Worm (Caenorhabditis elegans) whole organism, early embryonic: ENCODE measurements around the gene srw-135.

Source experiments
- B0310.2 ChIP-seq: sonication (generic microtip); optimal IDR thresholded peaks from 2 replicates; lab custom pipeline; 2016; ENCODE audit warnings: mild to moderate bottlenecking, missing genetic modification characterization, missing compliant biosample characterization
- F13C5.2 ChIP-seq: sonication (generic microtip); optimal IDR thresholded peaks from 2 replicates; lab custom pipeline; 2017; ENCODE audit warnings: mild to moderate bottlenecking, missing genetic modification characterization, inconsistent platforms, missing compliant biosample characterization
- aly-1 ChIP-seq: sonication (generic microtip); optimal IDR thresholded peaks from 2 replicates; lab custom pipeline; 2016; ENCODE audit warnings: missing genetic modification characterization, missing compliant biosample characterization
- ama-1 ChIP-seq: fragments of 150-350 bp; optimal IDR thresholded peaks from 2 replicates; lab custom pipeline; 2014
- ceh-13 ChIP-seq: fragments of 200-800 bp; sonication (Bioruptor generic); optimal IDR thresholded peaks from 2 replicates; lab custom pipeline; 2018; ENCODE audit warnings: mild to moderate bottlenecking, missing genetic modification characterization, missing compliant biosample characterization
- ceh-36 ChIP-seq: sonication (generic microtip); optimal IDR thresholded peaks from 2 replicates; lab custom pipeline; 2016; ENCODE audit warnings: missing genetic modification characterization, inconsistent platforms, missing compliant biosample characterization
- ets-7 ChIP-seq: sonication (generic microtip); optimal IDR thresholded peaks from 2 replicates; lab custom pipeline; 2016; ENCODE audit warnings: missing genotype, missing genetic modification characterization, missing compliant biosample characterization
- flt-1 ChIP-seq: fragments of 200-800 bp; sonication (Bioruptor generic); IDR thresholded peaks from 2 replicates; pipeline ENCODE4 v1.3.6; 2022; ENCODE audit warnings: missing genetic modification characterization, missing compliant biosample characterization
- hmbx-1 ChIP-seq: sonication (generic microtip); optimal IDR thresholded peaks from 2 replicates; lab custom pipeline; 2016; ENCODE audit warnings: mild to moderate bottlenecking, missing genetic modification characterization, missing compliant biosample characterization
- hmg-4 ChIP-seq: fragments of 200-800 bp; sonication (Bioruptor generic); optimal IDR thresholded peaks from 2 replicates; lab custom pipeline; 2018; ENCODE audit warnings: mild to moderate bottlenecking, missing genetic modification characterization, missing compliant biosample characterization
- hnd-1 ChIP-seq: sonication (generic microtip); optimal IDR thresholded peaks from 2 replicates; lab custom pipeline; 2016; ENCODE audit warnings: missing genetic modification characterization, missing compliant biosample characterization
- pes-1 ChIP-seq: fragments of 200-800 bp; sonication (Bioruptor generic); IDR thresholded peaks from 2 replicates; pipeline ENCODE4 v1.3.6; 2022; ENCODE audit warnings: missing genetic modification reagents, missing genetic modification characterization, missing compliant biosample characterization
- scrt-1 ChIP-seq: fragments of 200-800 bp; sonication (Bioruptor generic); IDR thresholded peaks from 2 replicates; pipeline ENCODE4 v1.3.6; 2022; ENCODE audit warnings: missing genetic modification characterization, missing compliant biosample characterization
- sea-1 ChIP-seq: fragments of 200-800 bp; sonication (Bioruptor generic); conservative IDR thresholded peaks from 2 replicates; pipeline ENCODE4 v1.3.6; 2022; ENCODE audit warnings: missing genetic modification characterization, missing compliant biosample characterization
- tbx-11 ChIP-seq: fragments of 200-800 bp; sonication (Bioruptor generic); IDR thresholded peaks from 2 replicates; pipeline ENCODE4 v1.3.6; 2022; ENCODE audit warnings: missing genetic modification characterization, missing compliant biosample characterization
- tbx-37 ChIP-seq: fragments of 200-800 bp; sonication (Bioruptor generic); conservative IDR thresholded peaks from 2 replicates; pipeline ENCODE4 v1.3.6; 2022; ENCODE audit warnings: missing genetic modification reagents, missing genetic modification characterization, missing compliant biosample characterization
- tra-4 ChIP-seq: sonication (generic microtip); optimal IDR thresholded peaks from 2 replicates; lab custom pipeline; 2017; ENCODE audit warnings: missing genetic modification characterization, missing compliant biosample characterization

srw-135 gene

ce11 chrV:3034236-3034635, 22.9 kb upstream of the srw-135 start, which contains the start of gene srw-8:
TSS of gene srw-8 (minus strand) at chrV:3034336.
- TF ChIP-seq tbx-37 (GFP tag; lab: Robert Waterston, UW): no peak
- no peak for TF ChIP-seq tra-4 (tag; lab: Kevin White, UChicago)
- TF ChIP-seq ets-7 (tag; lab: Kevin White, UChicago): no peak
- no peak for TF ChIP-seq tbx-11 (GFP tag; lab: Robert Waterston, UW)
- TF ChIP-seq aly-1: no peak
- TF ChIP-seq sea-1 (GFP tag; lab: Robert Waterston, UW): no peak
- no peak for TF ChIP-seq ceh-13 (GFP tag; lab: Kevin White, UChicago)
- no peak for TF ChIP-seq flt-1 (GFP tag; lab: Robert Waterston, UW)
- no peak for TF ChIP-seq pes-1 (GFP tag; lab: Robert Waterston, UW)
- TF ChIP-seq ceh-36 (tag; lab: Kevin White, UChicago): no peak
- no peak for TF ChIP-seq hmbx-1 (tag; lab: Kevin White, UChicago)
- TF ChIP-seq hnd-1 (tag; lab: Kevin White, UChicago): no peak
- TF ChIP-seq ama-1: no peak
- TF ChIP-seq scrt-1 (GFP tag; lab: Robert Waterston, UW): no peak
- TF ChIP-seq B0310.2: no peak
- TF ChIP-seq hmg-4 (GFP tag; lab: Kevin White, UChicago): no peak

ce11 chrV:3032343-3032742, 21.0 kb upstream of the srw-135 start, which contains the start of gene irld-38:
TSS of gene irld-38 (minus strand) at chrV:3032443.
- TF ChIP-seq hnd-1 (tag; lab: Kevin White, UChicago): no peak
- TF ChIP-seq tbx-37 (GFP tag; lab: Robert Waterston, UW): no peak
- TF ChIP-seq ceh-13 (GFP tag; lab: Kevin White, UChicago): no peak
- no peak for TF ChIP-seq tbx-11 (GFP tag; lab: Robert Waterston, UW)
- TF ChIP-seq pes-1 (GFP tag; lab: Robert Waterston, UW): no peak
- no peak for TF ChIP-seq aly-1
- no peak for TF ChIP-seq scrt-1 (GFP tag; lab: Robert Waterston, UW)
- TF ChIP-seq ama-1: no peak
- no peak for TF ChIP-seq B0310.2
- TF ChIP-seq sea-1 (GFP tag; lab: Robert Waterston, UW): no peak
- no peak for TF ChIP-seq flt-1 (GFP tag; lab: Robert Waterston, UW)
- TF ChIP-seq hmbx-1 (tag; lab: Kevin White, UChicago): no peak
- TF ChIP-seq F13C5.2 (tag; lab: Kevin White, UChicago): no peak

- TF ChIP-seq tbx-11 (GFP tag; lab: Robert Waterston, UW): no peak
- TF ChIP-seq hnd-1 (tag; lab: Kevin White, UChicago): no peak
- TF ChIP-seq ama-1: no peak
- TF ChIP-seq B0310.2: no peak
- TF ChIP-seq aly-1: no peak
- TF ChIP-seq ets-7 (tag; lab: Kevin White, UChicago): no peak
- no peak for TF ChIP-seq pes-1 (GFP tag; lab: Robert Waterston, UW)
- no peak for TF ChIP-seq hmg-4 (GFP tag; lab: Kevin White, UChicago)
- TF ChIP-seq F13C5.2 (tag; lab: Kevin White, UChicago): no peak
- TF ChIP-seq ceh-36 (tag; lab: Kevin White, UChicago): no peak
- no peak for TF ChIP-seq hmbx-1 (tag; lab: Kevin White, UChicago)
- no peak for TF ChIP-seq flt-1 (GFP tag; lab: Robert Waterston, UW)
- no peak for TF ChIP-seq tbx-37 (GFP tag; lab: Robert Waterston, UW)
- TF ChIP-seq tra-4 (tag; lab: Kevin White, UChicago): no peak
- no peak for TF ChIP-seq scrt-1 (GFP tag; lab: Robert Waterston, UW)
- no peak for TF ChIP-seq sea-1 (GFP tag; lab: Robert Waterston, UW)
- TF ChIP-seq ceh-13 (GFP tag; lab: Kevin White, UChicago): no peak
Observed at ce11 chrV:3028205-3028604, 16.9 kb upstream of the srw-135 start, which contains the start of gene asp-7. TSS of gene asp-7 (plus strand) at chrV:3028285.

ce11 chrV:3024274-3024673, 13.0 kb upstream of the srw-135 start, which contains the start of gene asp-8:
TSS of gene asp-8 (plus strand) at chrV:3024549.
- no peak for TF ChIP-seq F13C5.2 (tag; lab: Kevin White, UChicago)
- TF ChIP-seq tbx-37 (GFP tag; lab: Robert Waterston, UW): no peak
- TF ChIP-seq ceh-13 (GFP tag; lab: Kevin White, UChicago): no peak
- TF ChIP-seq ama-1: no peak
- TF ChIP-seq hmg-4 (GFP tag; lab: Kevin White, UChicago): no peak
- no peak for TF ChIP-seq ets-7 (tag; lab: Kevin White, UChicago)
- TF ChIP-seq pes-1 (GFP tag; lab: Robert Waterston, UW): no peak
- TF ChIP-seq tbx-11 (GFP tag; lab: Robert Waterston, UW): no peak
- no peak for TF ChIP-seq ceh-36 (tag; lab: Kevin White, UChicago)
- no peak for TF ChIP-seq sea-1 (GFP tag; lab: Robert Waterston, UW)
- no peak for TF ChIP-seq aly-1
- no peak for TF ChIP-seq scrt-1 (GFP tag; lab: Robert Waterston, UW)

ce11 chrV:3021306-3021705, 10.0 kb upstream of the srw-135 start, which contains the start of gene irld-12:
TSS of gene irld-12 (minus strand) at chrV:3021406.
- TF ChIP-seq sea-1 (GFP tag; lab: Robert Waterston, UW) (no peak), tbx-37 (GFP tag; lab: Robert Waterston, UW) (no peak), ceh-13 (GFP tag; lab: Kevin White, UChicago) (no peak), flt-1 (GFP tag; lab: Robert Waterston, UW) (no peak), scrt-1 (GFP tag; lab: Robert Waterston, UW) (no peak), hmg-4 (GFP tag; lab: Kevin White, UChicago) (no peak), hnd-1 (tag; lab: Kevin White, UChicago) (no peak), hmbx-1 (tag; lab: Kevin White, UChicago) (no peak), tra-4 (tag; lab: Kevin White, UChicago) (no peak), aly-1 (no peak), pes-1 (GFP tag; lab: Robert Waterston, UW) (no peak), B0310.2 (no peak), ceh-36 (tag; lab: Kevin White, UChicago) (no peak), ama-1 (no peak), ets-7 (tag; lab: Kevin White, UChicago) (no peak), tbx-11 (GFP tag; lab: Robert Waterston, UW) (no peak), F13C5.2 (tag; lab: Kevin White, UChicago) (no peak)

- TF ChIP-seq tra-4 (tag; lab: Kevin White, UChicago) (no peak), ama-1 (no peak), aly-1 (no peak), ceh-13 (GFP tag; lab: Kevin White, UChicago) (no peak), ets-7 (tag; lab: Kevin White, UChicago) (no peak), B0310.2 (no peak), hmg-4 (GFP tag; lab: Kevin White, UChicago) (no peak), flt-1 (GFP tag; lab: Robert Waterston, UW) (no peak), tbx-11 (GFP tag; lab: Robert Waterston, UW) (no peak), pes-1 (GFP tag; lab: Robert Waterston, UW) (no peak), tbx-37 (GFP tag; lab: Robert Waterston, UW) (no peak), ceh-36 (tag; lab: Kevin White, UChicago) (no peak), hmbx-1 (tag; lab: Kevin White, UChicago) (no peak), hnd-1 (tag; lab: Kevin White, UChicago) (no peak), F13C5.2 (tag; lab: Kevin White, UChicago) (no peak)
Observed at ce11 chrV:3017930-3018329, 6.6 kb upstream of the srw-135 start.
